Fruit fly (Drosophila melanogaster): Measurements from ENCODE around the gene DIP-epsilon.

Gene DIP-epsilon

dm6 chr2L:6354656-6355055 lies 56.5 kb downstream of the DIP-epsilon start, which contains the start of gene ppk14:
ppk14 (plus strand) TSS chr2L:6354956.
- no peak for TF ChIP-seq cg (GFP tag; optimal IDR thresholded peaks at IDR 0.05)
- TF ChIP-seq cas (GFP tag; IDR thresholded peaks at IDR 0.05) = no peak
- TF ChIP-seq fru (optimal IDR thresholded peaks at IDR 0.05) = no peak
- TF ChIP-seq h (optimal IDR thresholded peaks at IDR 0.05) = no peak
- TF ChIP-seq nom (GFP tag; optimal IDR thresholded peaks at IDR 0.05) = no peak
- no peak for TF ChIP-seq CG16815 (GFP tag; optimal IDR thresholded peaks at IDR 0.05)
- no peak for TF ChIP-seq CG9932 (GFP tag; IDR thresholded peaks at IDR 0.05)
- no peak for TF ChIP-seq CG12942 (GFP tag; optimal IDR thresholded peaks at IDR 0.05)
- TF ChIP-seq CG3995 (GFP tag; optimal IDR thresholded peaks at IDR 0.05) = no peak
- TF ChIP-seq CG15269 (tag; optimal IDR thresholded peaks at IDR 0.05) = no peak
- TF ChIP-seq Pdp1 (GFP tag; optimal IDR thresholded peaks at IDR 0.05) = no peak
- TF ChIP-seq fu2 (GFP tag; optimal IDR thresholded peaks at IDR 0.05) = no peak
- TF ChIP-seq tup (GFP tag; optimal IDR thresholded peaks at IDR 0.05) = no peak
- no peak for TF ChIP-seq CG7839 (tag; optimal IDR thresholded peaks at IDR 0.05)
- no peak for TF ChIP-seq Nf-YA (GFP tag; IDR thresholded peaks at IDR 0.05)
- no peak for TF ChIP-seq chm (GFP tag; IDR thresholded peaks at IDR 0.05)

- TF ChIP-seq Lim3 (GFP tag; IDR thresholded peaks at IDR 0.05) (no peak), BEAF-32 (GFP tag; optimal IDR thresholded peaks at IDR 0.05) (no peak), CG7372 (GFP tag; IDR thresholded peaks at IDR 0.05) (no peak), tgo (GFP tag; IDR thresholded peaks at IDR 0.05) (no peak), CG1603 (tag; optimal IDR thresholded peaks at IDR 0.05) (no peak), vnd (GFP tag; IDR thresholded peaks at IDR 0.05; ENCODE audit: partially characterized antibody) (no peak), da (GFP tag; optimal IDR thresholded peaks at IDR 0.05) (no peak), CG7987 (GFP tag; optimal IDR thresholded peaks at IDR 0.05) (no peak), Hsf (GFP tag; optimal IDR thresholded peaks at IDR 0.05) (no peak), CG7928 (GFP tag; optimal IDR thresholded peaks at IDR 0.05) (no peak), CG8290 (GFP tag; optimal IDR thresholded peaks at IDR 0.05) (no peak), CG8290 (tag; optimal IDR thresholded peaks at IDR 0.05) (no peak)
Measured at dm6 chr2L:6354231-6354630, 56.9 kb downstream of the DIP-epsilon start, which contains the start of gene ppk7. ppk7 (minus strand) TSS chr2L:6354331.

dm6 chr2L:6351809-6352182 lies 59.3 kb downstream of the DIP-epsilon start:
- TF ChIP-seq CG34224 (GFP tag; IDR thresholded peaks at IDR 0.05; ENCODE audit: partially characterized antibody) (no peak), fd64A (GFP tag; optimal IDR thresholded peaks at IDR 0.05) (peak; percentile 3), fru (optimal IDR thresholded peaks at IDR 0.05) (no peak), pros (GFP tag; optimal IDR thresholded peaks at IDR 0.05) (no peak), CG12104 (GFP tag; optimal IDR thresholded peaks at IDR 0.05) (peak; percentile 73), tgo (GFP tag; IDR thresholded peaks at IDR 0.05) (peak; percentile 88), MBD-R2 (GFP tag; IDR thresholded peaks at IDR 0.05) (peak; percentile 50; the same call in 1 of the 2 replicates), slbo (GFP tag; IDR thresholded peaks at IDR 0.05) (peak; percentile 94), CG1603 (tag; optimal IDR thresholded peaks at IDR 0.05) (peak; percentile 42), ro (GFP tag; IDR thresholded peaks at IDR 0.05) (peak; percentile 58; the same call in 1 of the 2 replicates), Eip74EF (GFP tag; optimal IDR thresholded peaks at IDR 0.05) (peak in 1 of 2 experiments; percentile 72), CG30431 (GFP tag; optimal IDR thresholded peaks at IDR 0.05) (peak; percentile 48), CG1647 (GFP tag; optimal IDR thresholded peaks at IDR 0.05) (peak; percentile 69), CG10565 (GFP tag; optimal IDR thresholded peaks at IDR 0.05) (no peak), ara (GFP tag; IDR thresholded peaks at IDR 0.05) (peak; percentile 59; the same call in 1 of the 2 replicates), org-1 (GFP tag; optimal IDR thresholded peaks at IDR 0.05) (peak; percentile 78), Jarid2 (GFP tag; optimal IDR thresholded peaks at IDR 0.05) (peak; percentile 61), CG1602 (GFP tag; optimal IDR thresholded peaks at IDR 0.05) (peak; percentile 77), Pdp1 (GFP tag; optimal IDR thresholded peaks at IDR 0.05) (peak; percentile 85 to 94), Camta (GFP tag; optimal IDR thresholded peaks at IDR 0.05) (peak; percentile 64), Abd-B (GFP tag; optimal IDR thresholded peaks at IDR 0.05) (peak; percentile 93), Poxn (GFP tag; IDR thresholded peaks at IDR 0.05) (peak; percentile 69), bab2 (GFP tag; optimal IDR thresholded peaks at IDR 0.05) (peak; percentile 80), CG10654 (GFP tag; optimal IDR thresholded peaks at IDR 0.05) (peak; percentile 72), Sry-δ (GFP tag; optimal IDR thresholded peaks at IDR 0.05) (peak; percentile 34), yki (optimal IDR thresholded peaks at IDR 0.05) (no peak), Drgx (GFP tag; IDR thresholded peaks at IDR 0.05) (no peak)
